Worm (Caenorhabditis elegans) whole organism, late embryonic: ENCODE results near the gene Y39E4B.6.

Source experiments
- C08G9.2 ChIP-seq: sonication (generic microtip); optimal IDR thresholded peaks from 2 replicates; lab custom pipeline; 2016; ENCODE audit warnings: mild to moderate bottlenecking, missing genetic modification characterization, moderate library complexity, missing compliant biosample characterization
- K02D7.2 ChIP-seq: sonication (generic microtip); optimal IDR thresholded peaks from 2 replicates; lab custom pipeline; 2017; ENCODE audit warnings: mild to moderate bottlenecking, missing genetic modification characterization, missing compliant biosample characterization
- ama-1 ChIP-seq: fragments of 150-350 bp; optimal IDR thresholded peaks from 2 replicates; lab custom pipeline; 2014
- ceh-14 ChIP-seq: sonication (generic microtip); optimal IDR thresholded peaks from 2 replicates; lab custom pipeline; 2016; ENCODE audit warnings: missing genotype, missing genetic modification characterization, missing compliant biosample characterization
- ceh-22 ChIP-seq: sonication (generic microtip); optimal IDR thresholded peaks from 2 replicates; lab custom pipeline; 2017; ENCODE audit warnings: missing biosample characterization, missing genetic modification characterization
- ceh-24 ChIP-seq: sonication (generic microtip); optimal IDR thresholded peaks from 2 replicates; lab custom pipeline; 2016; ENCODE audit warnings: mild to moderate bottlenecking, missing genetic modification characterization, missing compliant biosample characterization
- ceh-30 ChIP-seq: fragments of 150-350 bp; optimal IDR thresholded peaks from 2 replicates; lab custom pipeline; 2014; ENCODE audit warnings: missing biosample characterization, missing genetic modification characterization
- ceh-45 ChIP-seq: fragments of 200-800 bp; sonication (Bioruptor generic); IDR thresholded peaks from 2 replicates; pipeline ENCODE4 v1.3.6; 2022; ENCODE audit warnings: missing genetic modification reagents, missing genetic modification characterization, missing compliant biosample characterization
- ceh-6 ChIP-seq: fragments of 200-800 bp; sonication (Bioruptor generic); optimal IDR thresholded peaks from 2 replicates; lab custom pipeline; 2018; ENCODE audit warnings: mild to moderate bottlenecking, missing genetic modification characterization, missing compliant biosample characterization
- dmd-4 ChIP-seq: sonication (generic microtip); optimal IDR thresholded peaks from 2 replicates; lab custom pipeline; 2016; ENCODE audit warnings: borderline replicate concordance, missing genetic modification characterization, missing compliant biosample characterization
- dve-1 ChIP-seq: sonication (generic microtip); optimal IDR thresholded peaks from 2 replicates; lab custom pipeline; 2017; ENCODE audit warnings: antibody characterized with exemption, mild to moderate bottlenecking, missing genetic modification characterization, missing compliant biosample characterization
- ets-4 ChIP-seq: sonication (generic microtip); optimal IDR thresholded peaks from 2 replicates; lab custom pipeline; 2016; ENCODE audit warnings: missing genetic modification characterization, missing compliant biosample characterization
- eyg-1 ChIP-seq: sonication (generic microtip); optimal IDR thresholded peaks from 2 replicates; lab custom pipeline; 2016; ENCODE audit warnings: missing genotype, missing genetic modification characterization, missing compliant biosample characterization
- fkh-10 ChIP-seq: fragments of 150-350 bp; optimal IDR thresholded peaks from 2 replicates; lab custom pipeline; 2014; ENCODE audit warnings: missing biosample characterization, missing genetic modification reagents, missing genetic modification characterization
- gmeb-2 ChIP-seq: sonication (generic microtip); optimal IDR thresholded peaks from 2 replicates; lab custom pipeline; 2016; ENCODE audit warnings: missing genetic modification characterization, inconsistent platforms, missing compliant biosample characterization
- hlh-13 ChIP-seq: fragments of 200-800 bp; sonication (Bioruptor generic); optimal IDR thresholded peaks from 2 replicates; lab custom pipeline; 2018; ENCODE audit warnings: mild to moderate bottlenecking, missing genetic modification characterization, missing compliant biosample characterization
- hlh-15 ChIP-seq: sonication (generic microtip); optimal IDR thresholded peaks from 2 replicates; lab custom pipeline; 2016; ENCODE audit warnings: missing genetic modification characterization, missing compliant biosample characterization
- hlh-30 ChIP-seq: sonication (generic microtip); optimal IDR thresholded peaks from 2 replicates; lab custom pipeline; 2017; ENCODE audit warnings: antibody characterized with exemption, missing genetic modification characterization, missing compliant biosample characterization; ENCODE audit not compliant: insufficient read depth
- hlh-6 ChIP-seq: sonication (generic microtip); optimal IDR thresholded peaks from 2 replicates; lab custom pipeline; 2016; ENCODE audit warnings: missing genotype, missing genetic modification characterization, missing compliant biosample characterization
- hlh-8 ChIP-seq: sonication (generic microtip); optimal IDR thresholded peaks from 2 replicates; lab custom pipeline; 2016; ENCODE audit warnings: missing genotype, missing genetic modification characterization, missing compliant biosample characterization
- lim-6 ChIP-seq: sonication (generic microtip); optimal IDR thresholded peaks from 2 replicates; lab custom pipeline; 2016; ENCODE audit warnings: missing genetic modification characterization, missing compliant biosample characterization
- lin-11 ChIP-seq: fragments of 200-800 bp; sonication (Bioruptor generic); optimal IDR thresholded peaks from 2 replicates; lab custom pipeline; 2018; ENCODE audit warnings: mild to moderate bottlenecking, missing genetic modification characterization, missing compliant biosample characterization
- nfya-1 ChIP-seq: sonication (generic microtip); optimal IDR thresholded peaks from 2 replicates; lab custom pipeline; 2017; ENCODE audit warnings: missing genetic modification characterization, mild to moderate bottlenecking, missing compliant biosample characterization, antibody characterized with exemption, moderate library complexity
- nhr-11 ChIP-seq: fragments of 150-350 bp; optimal IDR thresholded peaks from 2 replicates; lab custom pipeline; 2014; ENCODE audit warnings: missing biosample characterization, missing genetic modification characterization
- pros-1 ChIP-seq: fragments of 150-350 bp; optimal IDR thresholded peaks from 2 replicates; lab custom pipeline; 2014; ENCODE audit warnings: missing biosample characterization, missing genetic modification reagents, missing genetic modification characterization
- sdc-2 ChIP-seq: sonication (generic microtip); optimal IDR thresholded peaks from 2 replicates; lab custom pipeline; 2016; ENCODE audit warnings: missing genotype, missing genetic modification characterization, missing compliant biosample characterization
- sox-2 ChIP-seq: fragments of 200-800 bp; sonication (Bioruptor generic); IDR thresholded peaks from 2 replicates; pipeline ENCODE4 v1.3.6; 2022; ENCODE audit warnings: missing genetic modification reagents, missing genetic modification characterization, missing compliant biosample characterization
- tbx-2 ChIP-seq: sonication (generic microtip); optimal IDR thresholded peaks from 2 replicates; lab custom pipeline; 2016; ENCODE audit warnings: missing genetic modification characterization, missing compliant biosample characterization
- tbx-7 ChIP-seq: sonication (generic microtip); optimal IDR thresholded peaks from 2 replicates; lab custom pipeline; 2016; ENCODE audit warnings: missing genotype, missing genetic modification characterization, missing compliant biosample characterization
- unc-3 ChIP-seq, 2 experiments: fragments of 200-800 bp in 1 of 2; sonication (Bioruptor generic) in 1 of 2; sonication (generic microtip) in 1 of 2; conservative IDR thresholded peaks in 1 of 2; optimal IDR thresholded peaks in 1 of 2; 2 replicates each; pipeline versions ENCODE4 v1.3.6 to Lab custom; 2016 to 2022; ENCODE audit warnings: missing compliant biosample characterization in 2 of 2, missing genetic modification characterization in 2 of 2, missing genetic modification reagents in 1 of 2
- unc-42 ChIP-seq: sonication (generic microtip); optimal IDR thresholded peaks from 2 replicates; lab custom pipeline; 2016; ENCODE audit warnings: missing genotype, missing genetic modification characterization, missing compliant biosample characterization
- unc-86 ChIP-seq: sonication (generic microtip); optimal IDR thresholded peaks from 2 replicates; lab custom pipeline; 2016; ENCODE audit warnings: missing genetic modification characterization, missing compliant biosample characterization
- zip-5 ChIP-seq: sonication (generic microtip); optimal IDR thresholded peaks from 2 replicates; lab custom pipeline; 2016; ENCODE audit warnings: missing genetic modification characterization, missing compliant biosample characterization

Y39E4B.6 gene

ce11 chrIII:13039739-13040138, 30.8 kb upstream of the Y39E4B.6 start, which contains the start of gene F54F12.2:
Gene F54F12.2, plus strand, starts transcription at chrIII:13040039.
- TF ChIP-seq dve-1 (tag; lab: Kevin White, UChicago) (no peak), tbx-7 (tag; lab: Kevin White, UChicago) (no peak), gmeb-2 (tag; lab: Kevin White, UChicago) (no peak), zip-5 (tag; lab: Kevin White, UChicago) (no peak), lin-11 (tag; lab: Kevin White, UChicago) (no peak), hlh-8 (tag; lab: Kevin White, UChicago) (no peak), ceh-22 (tag; lab: Kevin White, UChicago) (no peak), nhr-11 (tag; lab: Kevin White, UChicago) (no peak), pros-1 (tag; lab: Kevin White, UChicago) (no peak), lim-6 (tag; lab: Kevin White, UChicago) (no peak)

- TF ChIP-seq dmd-4 (tag; lab: Kevin White, UChicago) (no peak), unc-86 (no peak), ets-4 (tag; lab: Kevin White, UChicago) (no peak)
These were observed 20.6 kb upstream of the Y39E4B.6 start for ce11 chrIII:13049956-13050355.

ce11 chrIII:13055342-13055741, 15.2 kb upstream of the Y39E4B.6 start, which contains the start of gene F54F12.1:
Gene F54F12.1, minus strand, starts transcription at chrIII:13055442.
- TF ChIP-seq sox-2 (GFP tag; lab: Robert Waterston, UW) (no peak), tbx-7 (tag; lab: Kevin White, UChicago) (no peak), ama-1 (lab: Kevin White, UChicago) (no peak)

ce11 chrIII:13056230-13056629, 14.3 kb upstream of the Y39E4B.6 start:
- TF ChIP-seq fkh-10 (GFP tag; lab: Kevin White, UChicago) (no peak), ceh-14 (tag; lab: Kevin White, UChicago) (no peak), K02D7.2 (tag; lab: Kevin White, UChicago) (peak; percentile 21), dve-1 (tag; lab: Kevin White, UChicago) (peak; percentile 70)

ce11 chrIII:13056735-13057134, 13.8 kb upstream of the Y39E4B.6 start:
- TF ChIP-seq hlh-30 (peak; percentile 21), hlh-6 (tag; lab: Kevin White, UChicago) (no peak)

- TF ChIP-seq hlh-13 (GFP tag; lab: Kevin White, UChicago), result no peak
- TF ChIP-seq ceh-24 (tag; lab: Kevin White, UChicago), result no peak
- no peak for TF ChIP-seq sdc-2 (tag; lab: Kevin White, UChicago)
- no peak for TF ChIP-seq unc-42 (tag; lab: Kevin White, UChicago)
- no peak for TF ChIP-seq unc-3 (GFP tag; conservative IDR thresholded peaks at IDR 0.05; lab: Robert Waterston, UW)
- TF ChIP-seq unc-3 (tag; optimal IDR thresholded peaks at IDR 0.05; lab: Kevin White, UChicago), result no peak
- no peak for TF ChIP-seq ceh-30
- TF ChIP-seq ceh-45 (GFP tag; lab: Robert Waterston, UW), result no peak
- TF ChIP-seq tbx-2 (tag; lab: Kevin White, UChicago), result no peak
- no peak for TF ChIP-seq eyg-1 (tag; lab: Kevin White, UChicago)
- TF ChIP-seq nfya-1 (tag; lab: Kevin White, UChicago), result no peak
- TF ChIP-seq hlh-15 (tag; lab: Kevin White, UChicago), result no peak
- no peak for TF ChIP-seq ceh-6 (GFP tag; lab: Kevin White, UChicago)
- no peak for TF ChIP-seq C08G9.2 (tag; lab: Kevin White, UChicago)
These were observed 12.4 kb upstream of the Y39E4B.6 start for ce11 chrIII:13058140-13058539.
